Fruit fly (Drosophila melanogaster): Measurements from ENCODE around the gene Myo61F.

Myo61F gene

DNA sequence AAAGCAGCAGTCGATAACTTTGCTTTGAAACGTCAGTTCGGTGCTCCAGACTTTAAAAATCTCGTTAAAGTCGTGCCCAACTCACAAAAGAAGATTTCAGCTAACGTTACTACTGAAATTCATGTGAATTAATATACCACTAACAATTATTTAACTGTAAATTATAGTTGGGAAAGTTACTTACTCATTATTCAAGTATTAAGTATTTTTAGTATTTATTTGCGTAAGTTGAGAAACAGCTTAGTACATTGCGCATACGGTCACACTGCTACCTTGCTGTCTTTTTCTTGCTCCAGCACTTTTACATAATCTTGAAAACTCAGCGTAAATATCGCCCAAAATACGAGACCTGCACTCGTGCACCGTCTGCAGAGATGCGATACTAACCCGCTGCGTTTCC is 11.4 kb downstream of the Myo61F start, which contains the start of gene ND-ACP (continued):
- TF ChIP-seq Nf-YA (GFP tag; IDR thresholded peaks at IDR 0.05) (no peak), inv (GFP tag; IDR thresholded peaks at IDR 0.05; ENCODE audit: partially characterized antibody) (no peak), Bteb2 (GFP tag; optimal IDR thresholded peaks at IDR 0.05) (no peak), Pdp1 (GFP tag; optimal IDR thresholded peaks at IDR 0.05) (peak in 1 of 2 experiments; percentile 98), CG11247 (GFP tag; IDR thresholded peaks at IDR 0.05) (no peak), CG14710 (tag; optimal IDR thresholded peaks at IDR 0.05) (peak; percentile 66), repo (GFP tag; optimal IDR thresholded peaks at IDR 0.05) (no peak), B-H2 (GFP tag; optimal IDR thresholded peaks at IDR 0.05) (no peak), stwl (tag; optimal IDR thresholded peaks at IDR 0.05) (peak; percentile 56), jumu (GFP tag; optimal IDR thresholded peaks at IDR 0.05) (no peak), B-H1 (GFP tag; IDR thresholded peaks at IDR 0.05) (no peak), Dp (GFP tag; optimal IDR thresholded peaks at IDR 0.05) (peak; percentile 92), ranshi (GFP tag; IDR thresholded peaks at IDR 0.05) (no peak), CG4360 (GFP tag; IDR thresholded peaks at IDR 0.05) (no peak), nmo (GFP tag; optimal IDR thresholded peaks at IDR 0.05) (peak; percentile 15), H2.0 (GFP tag; IDR thresholded peaks at IDR 0.05) (no peak), Dref (GFP tag; IDR thresholded peaks at IDR 0.05) (peak; percentile 56), CG30431 (GFP tag; optimal IDR thresholded peaks at IDR 0.05) (no peak), Adf1 (GFP tag; IDR thresholded peaks at IDR 0.05) (no peak), CG34422 (GFP tag; IDR thresholded peaks at IDR 0.05) (no peak), Nf-YC (tag; optimal IDR thresholded peaks at IDR 0.05) (peak; percentile 24), CG2116 (GFP tag; optimal IDR thresholded peaks at IDR 0.05) (peak; percentile 79), CG13424 (tag; optimal IDR thresholded peaks at IDR 0.05) (no peak), h (optimal IDR thresholded peaks at IDR 0.05) (no peak), CG4328 (GFP tag; optimal IDR thresholded peaks at IDR 0.05) (no peak), mld (GFP tag; IDR thresholded peaks at IDR 0.05; ENCODE audit: partially characterized antibody) (no peak), Chrac-16 (GFP tag; optimal IDR thresholded peaks at IDR 0.05) (no peak), sima (GFP tag; optimal IDR thresholded peaks at IDR 0.05) (no peak), CG32767 (GFP tag; IDR thresholded peaks at IDR 0.05) (no peak), Tbp (GFP tag; optimal IDR thresholded peaks at IDR 0.05) (no peak), CG42726 (GFP tag; IDR thresholded peaks at IDR 0.05; ENCODE audit: partially characterized antibody) (no peak), CrebB (tag; optimal IDR thresholded peaks at IDR 0.05) (no peak), CG4854 (GFP tag; optimal IDR thresholded peaks at IDR 0.05) (no peak), CG10959 (GFP tag; IDR thresholded peaks at IDR 0.05) (no peak), CG9876 (GFP tag; optimal IDR thresholded peaks at IDR 0.05) (no peak), fu2 (GFP tag; optimal IDR thresholded peaks at IDR 0.05) (no peak), CG4282 (GFP tag; optimal IDR thresholded peaks at IDR 0.05) (no peak), CG1603 (tag; optimal IDR thresholded peaks at IDR 0.05) (peak; percentile 46), CG10321 (GFP tag; IDR thresholded peaks at IDR 0.05) (no peak), CG15514 (GFP tag; optimal IDR thresholded peaks at IDR 0.05) (peak; percentile 66), Hsf (GFP tag; optimal IDR thresholded peaks at IDR 0.05) (no peak), Sin3A (optimal IDR thresholded peaks at IDR 0.05) (peak; percentile 78), CG16813 (GFP tag; IDR thresholded peaks at IDR 0.05; ENCODE audit: partially characterized antibody) (no peak), gfzf (GFP tag; optimal IDR thresholded peaks at IDR 0.05) (peak; percentile 77), CG9817 (tag; optimal IDR thresholded peaks at IDR 0.05) (no peak), BEAF-32 (GFP tag; optimal IDR thresholded peaks at IDR 0.05) (peak; percentile 49), tll (GFP tag; optimal IDR thresholded peaks at IDR 0.05) (no peak), CG11696 (GFP tag; IDR thresholded peaks at IDR 0.05) (no peak), CG12769 (tag; optimal IDR thresholded peaks at IDR 0.05) (no peak), Sry-δ (GFP tag; optimal IDR thresholded peaks at IDR 0.05) (peak; percentile 42), MESR4 (GFP tag; optimal IDR thresholded peaks at IDR 0.05) (peak; percentile 93), CG12659 (GFP tag; optimal IDR thresholded peaks at IDR 0.05) (peak; percentile 37)

Measured in whole organism, embryonic.